Worm (Caenorhabditis elegans): ENCODE results near the gene C31B8.12.

DNA sequence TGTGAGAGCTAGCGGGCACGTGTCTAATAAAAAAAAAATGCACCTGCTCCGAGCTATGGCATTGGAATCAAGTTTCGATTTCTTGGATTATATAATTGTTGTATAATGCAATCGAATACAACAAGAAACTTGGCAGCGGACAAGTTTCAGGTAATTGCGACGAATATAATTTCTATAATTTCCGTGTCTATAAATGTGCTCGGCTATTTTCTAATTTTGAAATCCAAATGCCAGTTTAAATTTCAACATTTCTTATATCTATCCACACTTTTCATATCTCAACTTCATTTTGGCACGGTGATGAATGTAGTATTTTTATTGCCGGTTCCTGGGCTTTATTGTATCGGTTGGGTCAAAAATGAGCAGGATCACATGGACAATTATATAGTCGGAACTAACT lies 2.3 kb upstream of the C31B8.12 start, which contains the start of gene C31B8.16:
- TF ChIP-seq ama-1 (optimal IDR thresholded peaks at IDR 0.05) (no peak), nhr-11 (tag; optimal IDR thresholded peaks at IDR 0.05) (no peak), lin-11 (tag; optimal IDR thresholded peaks at IDR 0.05) (no peak), tbx-2 (tag; optimal IDR thresholded peaks at IDR 0.05) (no peak), pqm-1 (tag; optimal IDR thresholded peaks at IDR 0.05) (no peak), pha-4 (tag; optimal IDR thresholded peaks at IDR 0.05) (no peak), ceh-14 (tag; optimal IDR thresholded peaks at IDR 0.05) (no peak), pros-1 (tag; optimal IDR thresholded peaks at IDR 0.05) (no peak), dve-1 (tag; optimal IDR thresholded peaks at IDR 0.05) (no peak)

All from whole organism, late embryonic.